Worm (Caenorhabditis elegans): Measurements from ENCODE around the gene msrp-3.

ce11 chrII:799700-800099 is 14.9 kb downstream of the msrp-3 start, which contains the start of gene F46F5.14:
- TF ChIP-seq ets-7 (tag; optimal IDR thresholded peaks at IDR 0.05) (no peak), ama-1 (optimal IDR thresholded peaks at IDR 0.05) (no peak), pes-1 (GFP tag; IDR thresholded peaks at IDR 0.05) (no peak), hmg-4 (GFP tag; optimal IDR thresholded peaks at IDR 0.05) (no peak), aly-1 (tag; optimal IDR thresholded peaks at IDR 0.05) (no peak)

Data from whole organism, early embryonic.